Fruit fly (Drosophila melanogaster): ENCODE results near the gene nht.

nht gene

DNA sequence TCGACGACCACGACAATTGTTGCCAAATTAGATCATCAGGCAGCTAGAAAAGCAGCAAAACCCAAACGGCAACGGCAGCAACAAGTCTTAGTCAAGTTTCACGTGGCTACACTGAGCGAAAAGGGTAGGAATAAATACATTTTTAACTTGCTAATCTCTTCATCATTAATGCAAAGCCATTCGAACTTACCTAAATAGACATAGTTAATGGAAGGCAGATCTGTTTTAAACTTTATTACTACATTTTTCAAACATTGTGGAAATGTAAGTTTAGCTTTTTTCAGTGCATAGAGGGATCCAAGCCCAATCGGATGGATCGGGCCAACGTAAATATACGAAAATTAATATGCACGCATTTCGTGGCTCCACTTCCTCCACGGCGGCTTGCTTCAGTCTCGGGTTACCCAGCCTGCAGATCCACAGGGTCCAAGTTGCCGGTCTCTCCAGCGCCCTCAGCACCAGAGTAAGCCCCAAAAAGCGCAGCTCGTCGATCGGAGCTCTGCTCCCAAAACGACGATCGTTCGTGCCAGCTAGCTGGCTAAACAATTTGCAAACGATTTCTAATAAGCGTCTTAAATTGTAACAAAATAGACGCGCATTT is 18.6 kb upstream of the nht start (continued):
- TF ChIP-seq D19A (tag; optimal IDR thresholded peaks at IDR 0.05) = peak; percentile 16
- TF ChIP-seq HLH3B (GFP tag; IDR thresholded peaks at IDR 0.05) = 0 out of 2 replicates have a peak, but pooled peaks have one; percentile 16
- peak; percentile 27 for TF ChIP-seq CG14710 (tag; optimal IDR thresholded peaks at IDR 0.05)
- TF ChIP-seq pnt (GFP tag; optimal IDR thresholded peaks at IDR 0.05) = peak; percentile 18
- TF ChIP-seq Chrac-16 (GFP tag; optimal IDR thresholded peaks at IDR 0.05) = peak; percentile 23
- no peak for TF ChIP-seq nerfin-2 (GFP tag; IDR thresholded peaks at IDR 0.05; ENCODE audit: partially characterized antibody)
- TF ChIP-seq CG12219 (GFP tag; optimal IDR thresholded peaks at IDR 0.05) = peak; percentile 23
- no peak for TF ChIP-seq corto (GFP tag; optimal IDR thresholded peaks at IDR 0.05)
- TF ChIP-seq CG8290 (GFP tag; optimal IDR thresholded peaks at IDR 0.05) = no peak
- peak in 1 of 2 experiments; percentile 33 for TF ChIP-seq CG8290 (tag; optimal IDR thresholded peaks at IDR 0.05)
- TF ChIP-seq CG13287 (GFP tag; IDR thresholded peaks at IDR 0.05; ENCODE audit: partially characterized antibody) = no peak
- TF ChIP-seq CG4328 (GFP tag; optimal IDR thresholded peaks at IDR 0.05) = no peak
- 0 out of 2 replicates have a peak, but pooled peaks have one; percentile 14 for TF ChIP-seq ttk (GFP tag; IDR thresholded peaks at IDR 0.05)
- TF ChIP-seq dmrt99B (tag; optimal IDR thresholded peaks at IDR 0.05) = peak; percentile 9
- peak; percentile 58 for TF ChIP-seq gem (tag; optimal IDR thresholded peaks at IDR 0.05)
- peak; percentile 16 for TF ChIP-seq CG8388 (GFP tag; optimal IDR thresholded peaks at IDR 0.05)
- TF ChIP-seq CG2875 (GFP tag; optimal IDR thresholded peaks at IDR 0.05) = peak; percentile 8
- no peak for TF ChIP-seq CG9797 (GFP tag; optimal IDR thresholded peaks at IDR 0.05)
- TF ChIP-seq Blimp-1 (GFP tag; optimal IDR thresholded peaks at IDR 0.05) = peak; percentile 21
- TF ChIP-seq chif (GFP tag; optimal IDR thresholded peaks at IDR 0.05) = peak; percentile 3 to 43
- TF ChIP-seq CG16863 (GFP tag; optimal IDR thresholded peaks at IDR 0.05) = peak; percentile 12
- TF ChIP-seq CG17568 (GFP tag; optimal IDR thresholded peaks at IDR 0.05) = no peak
- TF ChIP-seq Mes4 (GFP tag; optimal IDR thresholded peaks at IDR 0.05) = no peak
- no peak for TF ChIP-seq Dll (GFP tag; IDR thresholded peaks at IDR 0.05; ENCODE audit: partially characterized antibody)
- 0 out of 3 replicates have a peak, but pooled peaks have one; percentile 49 for TF ChIP-seq ci (GFP tag; IDR thresholded peaks at IDR 0.05)
- peak; percentile 53; the same call in 1 of the 2 replicates for TF ChIP-seq CG6689 (GFP tag; IDR thresholded peaks at IDR 0.05)
- no peak for TF ChIP-seq CG31388 (GFP tag; optimal IDR thresholded peaks at IDR 0.05)
- TF ChIP-seq Ptx1 (GFP tag; IDR thresholded peaks at IDR 0.05) = peak; percentile 51
- no peak for TF ChIP-seq trem (tag; optimal IDR thresholded peaks at IDR 0.05)
- TF ChIP-seq grau (tag; optimal IDR thresholded peaks at IDR 0.05) = peak; percentile 28
- peak; percentile 15 for TF ChIP-seq CG30403 (GFP tag; optimal IDR thresholded peaks at IDR 0.05)
- peak; percentile 62 for TF ChIP-seq CG1603 (tag; optimal IDR thresholded peaks at IDR 0.05)
- no peak for TF ChIP-seq ind (GFP tag; optimal IDR thresholded peaks at IDR 0.05)
- TF ChIP-seq bsh (GFP tag; optimal IDR thresholded peaks at IDR 0.05) = peak in 1 of 2 experiments; percentile 61
- no peak for TF ChIP-seq CG15601 (tag; optimal IDR thresholded peaks at IDR 0.05)
- TF ChIP-seq row (GFP tag; IDR thresholded peaks at IDR 0.05) = 0 out of 3 replicates have a peak, but pooled peaks have one; percentile 29
- TF ChIP-seq CG17359 (tag; optimal IDR thresholded peaks at IDR 0.05) = peak; percentile 19
- peak; percentile 3 for TF ChIP-seq eyg (GFP tag; optimal IDR thresholded peaks at IDR 0.05)
- TF ChIP-seq vvl (GFP tag; IDR thresholded peaks at IDR 0.05) = 0 out of 2 replicates have a peak, but pooled peaks have one; percentile 43
- TF ChIP-seq CG7839 (tag; optimal IDR thresholded peaks at IDR 0.05) = peak; percentile 41
- peak; percentile 57 for TF ChIP-seq unpg (GFP tag; optimal IDR thresholded peaks at IDR 0.05)
- 0 out of 2 replicates have a peak, but pooled peaks have one; percentile 37 for TF ChIP-seq sisA (GFP tag; IDR thresholded peaks at IDR 0.05)
- 0 out of 3 replicates have a peak, but pooled peaks have one; percentile 36 for TF ChIP-seq CG11560 (tag; IDR thresholded peaks at IDR 0.05)
- peak in 1 of 2 experiments; percentile 3 for TF ChIP-seq Pdp1 (GFP tag; optimal IDR thresholded peaks at IDR 0.05)
- peak; percentile 28 for TF ChIP-seq Abd-B (GFP tag; optimal IDR thresholded peaks at IDR 0.05)
- peak; percentile 45 for TF ChIP-seq Xbp1 (GFP tag; optimal IDR thresholded peaks at IDR 0.05)
- peak; percentile 80 for TF ChIP-seq Ets65A (GFP tag)
- peak; percentile 4 for TF ChIP-seq Six4 (GFP tag; optimal IDR thresholded peaks at IDR 0.05)
- 0 out of 2 replicates have a peak, but pooled peaks have one; percentile 5 for TF ChIP-seq CG32772 (GFP tag; IDR thresholded peaks at IDR 0.05)

All from whole organism, embryonic.